Worm (Caenorhabditis elegans): ENCODE results near the gene srsx-12.

ce11 chrV:4933268-4933667, 47.5 kb downstream of the srsx-12 start:
- no peak for TF ChIP-seq nhr-237 (tag; optimal IDR thresholded peaks at IDR 0.05)
- TF ChIP-seq zag-1 (tag; optimal IDR thresholded peaks at IDR 0.05) = no peak
- TF ChIP-seq nhr-11 (tag; optimal IDR thresholded peaks at IDR 0.05) = no peak
- TF ChIP-seq aly-2 (tag; optimal IDR thresholded peaks at IDR 0.05) = no peak
- TF ChIP-seq ztf-4 (tag; optimal IDR thresholded peaks at IDR 0.05) = no peak
- no peak for TF ChIP-seq nhr-12 (tag; optimal IDR thresholded peaks at IDR 0.05)
- TF ChIP-seq daf-12 (tag; optimal IDR thresholded peaks at IDR 0.05) = no peak
- TF ChIP-seq lin-39 (tag; optimal IDR thresholded peaks at IDR 0.05) = no peak
- TF ChIP-seq elt-3 (tag; optimal IDR thresholded peaks at IDR 0.05) = no peak
- no peak for TF ChIP-seq jun-1 (tag; optimal IDR thresholded peaks at IDR 0.05)
